Fruit fly (Drosophila melanogaster) whole organism, prepupa: ENCODE data around the gene Nplp3.

Experiments used
- CG6854 ChIP-seq: fragments of 200-800 bp; sonication (Bioruptor generic); optimal IDR thresholded peaks from 2 replicates; lab custom pipeline; 2017; ENCODE audit warnings: missing biosample characterization, mild to moderate bottlenecking, missing genetic modification characterization
- acj6 ChIP-seq: fragments of 200-800 bp; sonication (Bioruptor generic); optimal IDR thresholded peaks from 3 replicates; lab custom pipeline; 2016; ENCODE audit warnings: missing biosample characterization, missing genetic modification characterization
- pdm3 ChIP-seq: fragments of 200-800 bp; sonication (Bioruptor generic); optimal IDR thresholded peaks from 3 replicates; lab custom pipeline; 2016; ENCODE audit warnings: missing biosample characterization, missing genetic modification characterization

DNA sequence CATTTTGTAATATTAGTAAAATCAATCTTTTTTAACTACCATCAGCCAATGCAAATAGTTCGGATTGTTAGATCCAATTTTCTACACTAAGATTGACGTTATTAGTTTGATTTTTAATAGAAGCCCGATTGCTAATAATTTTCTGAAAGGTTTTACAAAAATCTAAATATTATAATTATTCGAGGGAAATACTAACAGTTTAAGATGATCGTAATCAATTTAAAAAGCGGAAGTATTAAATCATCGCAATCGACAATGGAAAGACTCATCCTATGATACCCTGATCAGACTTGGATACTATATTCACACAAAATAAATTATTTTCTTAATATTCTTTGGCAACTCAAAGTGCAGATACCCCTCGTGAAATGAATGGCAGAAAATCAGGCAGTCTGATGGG lies 40.0 kb downstream of the Nplp3 start:
- TF ChIP-seq CG6854 = no peak
- TF ChIP-seq acj6 (GFP tag; lab: Kevin White, UChicago) = no peak
- TF ChIP-seq pdm3 = no peak
